Worm (Caenorhabditis elegans): ENCODE data around the gene Y56A3A.31.

DNA sequence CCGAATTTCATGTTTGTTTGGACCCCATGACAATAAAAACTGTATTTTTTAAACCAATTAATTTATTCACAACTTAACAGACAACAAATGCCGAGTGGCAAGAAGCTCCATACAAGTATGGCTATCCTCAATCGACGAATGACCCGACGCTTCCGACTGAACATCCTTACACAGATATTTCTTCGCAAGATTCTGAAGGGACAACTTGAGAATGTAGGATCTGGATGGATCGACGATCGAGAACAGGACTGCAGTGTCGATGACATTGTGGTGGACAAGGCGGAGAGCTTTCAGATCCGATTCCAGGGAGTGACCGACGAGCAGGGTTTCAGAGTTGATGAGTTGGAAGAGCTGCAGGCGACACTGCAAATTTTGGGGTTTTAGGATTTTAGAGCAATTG, 25.3 kb downstream of the Y56A3A.31 start:
- TF ChIP-seq nhr-237 (tag; optimal IDR thresholded peaks at IDR 0.05) (no peak), unc-39 (tag; optimal IDR thresholded peaks at IDR 0.05) (no peak), blmp-1 (tag; optimal IDR thresholded peaks at IDR 0.05) (no peak), snpc-4 (tag; optimal IDR thresholded peaks at IDR 0.05) (no peak), nhr-28 (tag; optimal IDR thresholded peaks at IDR 0.05) (no peak), sptf-1 (tag; optimal IDR thresholded peaks at IDR 0.05) (no peak), nhr-76 (tag; optimal IDR thresholded peaks at IDR 0.05) (no peak), nhr-12 (tag; optimal IDR thresholded peaks at IDR 0.05) (no peak), mep-1 (tag; optimal IDR thresholded peaks at IDR 0.05) (no peak), mls-2 (tag; optimal IDR thresholded peaks at IDR 0.05) (no peak), ces-1 (GFP tag; optimal IDR thresholded peaks at IDR 0.05) (no peak), sem-2 (GFP tag; optimal IDR thresholded peaks at IDR 0.05) (no peak), lsy-2 (tag; optimal IDR thresholded peaks at IDR 0.05) (no peak)
